Worm (Caenorhabditis elegans) whole organism, L3 larva: Measurements from ENCODE around the gene polg-1.

Experiments
- R02D3.7 ChIP-seq: fragments of 150-350 bp; optimal IDR thresholded peaks from 2 replicates; lab custom pipeline; 2014; ENCODE audit warnings: missing biosample characterization, missing genetic modification characterization
- ZK546.5 ChIP-seq: sonication (generic microtip); optimal IDR thresholded peaks from 2 replicates; lab custom pipeline; 2017; ENCODE audit warnings: missing biosample characterization, missing genetic modification characterization
- aly-2 ChIP-seq: fragments of 150-350 bp; optimal IDR thresholded peaks from 2 replicates; lab custom pipeline; 2014; ENCODE audit warnings: missing biosample characterization, missing genetic modification characterization
- ama-1 ChIP-seq: fragments of 150-350 bp; optimal IDR thresholded peaks from 2 replicates; lab custom pipeline; 2018
- ceh-16 ChIP-seq: sonication (generic microtip); optimal IDR thresholded peaks from 2 replicates; lab custom pipeline; 2017; ENCODE audit warnings: missing biosample characterization, missing genetic modification characterization
- ceh-28 ChIP-seq: fragments of 150-350 bp; optimal IDR thresholded peaks from 2 replicates; lab custom pipeline; 2014; ENCODE audit warnings: missing biosample characterization, missing genetic modification reagents, missing genetic modification characterization
- ceh-82 ChIP-seq: fragments of 150-350 bp; optimal IDR thresholded peaks from 2 replicates; lab custom pipeline; 2014; ENCODE audit warnings: missing biosample characterization, missing genetic modification characterization
- ceh-9 ChIP-seq: sonication (generic microtip); optimal IDR thresholded peaks from 2 replicates; lab custom pipeline; 2018; ENCODE audit warnings: missing biosample characterization, missing genetic modification characterization
- daf-12 ChIP-seq: fragments of 150-350 bp; optimal IDR thresholded peaks from 2 replicates; lab custom pipeline; 2014; ENCODE audit warnings: missing biosample characterization, missing genetic modification reagents, missing genetic modification characterization
- egl-27 ChIP-seq: sonication (generic microtip); optimal IDR thresholded peaks from 4 replicates; lab custom pipeline; 2017; ENCODE audit warnings: missing biosample characterization, missing genetic modification reagents, missing genetic modification characterization
- elt-1 ChIP-seq: fragments of 150-350 bp; optimal IDR thresholded peaks from 2 replicates; lab custom pipeline; 2014; ENCODE audit warnings: missing biosample characterization, missing genetic modification characterization
- elt-2 ChIP-seq: sonication (generic microtip); optimal IDR thresholded peaks from 2 replicates; lab custom pipeline; 2016; ENCODE audit warnings: missing genetic modification reagents, mild to moderate bottlenecking, missing genetic modification characterization, missing compliant biosample characterization
- elt-3 ChIP-seq, 3 experiments: fragments of 150-350 bp in 1 of 3; sonication (generic microtip) in 2 of 3; optimal IDR thresholded peaks; 2 replicates in 2 of 3; 4 replicates in 1 of 3; lab custom pipeline; 2014 to 2017; ENCODE audit warnings: missing biosample characterization in 3 of 3, missing genetic modification characterization in 3 of 3
- fkh-2 ChIP-seq: fragments of 150-350 bp; optimal IDR thresholded peaks from 2 replicates; lab custom pipeline; 2014; ENCODE audit warnings: missing biosample characterization, missing genetic modification reagents, missing genetic modification characterization
- fos-1 ChIP-seq: fragments of 150-350 bp; optimal IDR thresholded peaks from 2 replicates; lab custom pipeline; 2014; ENCODE audit warnings: missing biosample characterization, missing genetic modification characterization
- jun-1 ChIP-seq: fragments of 150-350 bp; optimal IDR thresholded peaks from 2 replicates; lab custom pipeline; 2014; ENCODE audit warnings: missing biosample characterization, missing genetic modification reagents, missing genetic modification characterization
- lsy-12 ChIP-seq: sonication (generic microtip); optimal IDR thresholded peaks from 2 replicates; lab custom pipeline; 2016; ENCODE audit warnings: mild to moderate bottlenecking, missing genetic modification characterization, missing compliant biosample characterization
- mml-1 ChIP-seq: fragments of 150-350 bp; sonication (generic microtip); optimal IDR thresholded peaks from 3 replicates; lab custom pipeline; 2014; ENCODE audit warnings: missing biosample characterization, missing genetic modification characterization
- nfya-1 ChIP-seq: sonication (generic microtip); optimal IDR thresholded peaks from 2 replicates; lab custom pipeline; 2017; ENCODE audit warnings: missing genetic modification characterization, mild to moderate bottlenecking, missing compliant biosample characterization, antibody characterized with exemption, moderate library complexity; ENCODE audit not compliant: insufficient read depth
- nhr-11 ChIP-seq: fragments of 150-350 bp; optimal IDR thresholded peaks from 2 replicates; lab custom pipeline; 2014; ENCODE audit warnings: missing biosample characterization, missing genetic modification characterization
- nhr-25 ChIP-seq: sonication (generic microtip); optimal IDR thresholded peaks from 2 replicates; lab custom pipeline; 2017; ENCODE audit warnings: missing biosample characterization, missing genetic modification characterization
- nhr-28 ChIP-seq: fragments of 150-350 bp; optimal IDR thresholded peaks from 2 replicates; lab custom pipeline; 2014; ENCODE audit warnings: missing biosample characterization, missing genetic modification characterization
- nhr-76 ChIP-seq: fragments of 150-350 bp; sonication (generic microtip); optimal IDR thresholded peaks from 5 replicates; lab custom pipeline; 2014; ENCODE audit warnings: missing biosample characterization, missing genetic modification characterization
- nhr-77 ChIP-seq: fragments of 150-350 bp; optimal IDR thresholded peaks from 2 replicates; lab custom pipeline; 2014; ENCODE audit warnings: missing biosample characterization, missing genetic modification characterization
- pha-4 ChIP-seq: fragments of 150-350 bp; optimal IDR thresholded peaks from 2 replicates; lab custom pipeline; 2014; ENCODE audit warnings: missing biosample characterization, missing genetic modification reagents, missing genetic modification characterization
- pqm-1 ChIP-seq: fragments of 150-350 bp; optimal IDR thresholded peaks from 2 replicates; lab custom pipeline; 2017; ENCODE audit warnings: missing biosample characterization, missing genetic modification characterization, inconsistent platforms
- skn-1 ChIP-seq: fragments of 150-350 bp; optimal IDR thresholded peaks from 2 replicates; lab custom pipeline; 2014; ENCODE audit warnings: missing biosample characterization, missing genetic modification characterization
- snpc-4 ChIP-seq: fragments of 150-350 bp; optimal IDR thresholded peaks from 2 replicates; lab custom pipeline; 2014; ENCODE audit warnings: missing biosample characterization, missing genetic modification characterization
- tbx-2 ChIP-seq: sonication (generic microtip); optimal IDR thresholded peaks from 2 replicates; lab custom pipeline; 2016; ENCODE audit warnings: mild to moderate bottlenecking, missing genetic modification characterization, missing compliant biosample characterization
- zag-1 ChIP-seq: fragments of 150-350 bp; optimal IDR thresholded peaks from 2 replicates; lab custom pipeline; 2014; ENCODE audit warnings: missing biosample characterization, missing genetic modification characterization
- ztf-11 ChIP-seq: fragments of 150-350 bp; optimal IDR thresholded peaks from 2 replicates; lab custom pipeline; 2014; ENCODE audit warnings: missing biosample characterization, missing genetic modification characterization
- ztf-4 ChIP-seq: fragments of 150-350 bp; optimal IDR thresholded peaks from 2 replicates; lab custom pipeline; 2014; ENCODE audit warnings: missing biosample characterization, missing genetic modification characterization

The polg-1 gene

DNA sequence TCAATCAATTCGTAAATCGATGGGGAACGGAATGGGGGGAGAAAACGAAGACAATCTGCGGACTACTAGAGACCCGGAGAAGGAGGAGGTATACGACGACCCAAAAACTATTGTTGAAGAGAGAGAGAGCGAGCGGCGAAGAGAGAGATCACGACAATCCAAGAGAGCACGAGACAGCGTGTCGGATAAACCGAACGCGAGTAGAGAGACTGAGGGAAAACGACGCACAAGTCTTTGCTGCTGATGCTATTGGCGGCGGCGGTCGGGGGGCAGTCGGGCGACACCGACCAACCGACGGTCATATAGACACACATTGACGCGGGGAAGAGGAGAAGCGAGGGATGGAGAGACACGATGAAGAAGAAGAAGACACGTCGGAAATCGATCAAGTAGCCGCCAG lies 22.8 kb upstream of the polg-1 start (continued):
- TF ChIP-seq ztf-4 = no peak
- peak; percentile 1 for TF ChIP-seq skn-1 (tag; lab: Kevin White, UChicago)

DNA sequence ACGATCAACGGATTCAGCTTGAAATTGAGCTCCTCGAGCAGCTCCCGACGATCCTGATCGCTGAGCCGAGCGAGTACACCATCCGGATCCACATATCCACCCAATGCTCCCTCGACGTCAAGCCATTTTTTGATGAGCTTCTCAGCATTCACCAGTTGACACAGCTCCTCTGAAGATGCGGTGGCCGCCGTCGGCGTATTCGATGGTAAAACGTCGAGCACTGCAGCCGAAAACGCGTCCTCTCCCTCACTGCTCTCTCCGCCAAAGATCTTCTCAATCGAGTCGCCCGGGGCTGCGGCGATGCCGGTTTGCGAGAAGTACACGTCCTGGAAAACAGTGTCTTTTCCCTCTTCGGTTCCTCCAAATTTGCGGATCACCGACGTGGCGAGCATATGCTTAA lies 14.8 kb upstream of the polg-1 start:
- TF ChIP-seq ama-1 (lab: Kevin White, UChicago) (no peak), tbx-2 (no peak), aly-2 (no peak), pha-4 (tag; lab: Kevin White, UChicago) (no peak)
- TF ChIP-seq, all 47 proteins: peak for 0

DNA sequence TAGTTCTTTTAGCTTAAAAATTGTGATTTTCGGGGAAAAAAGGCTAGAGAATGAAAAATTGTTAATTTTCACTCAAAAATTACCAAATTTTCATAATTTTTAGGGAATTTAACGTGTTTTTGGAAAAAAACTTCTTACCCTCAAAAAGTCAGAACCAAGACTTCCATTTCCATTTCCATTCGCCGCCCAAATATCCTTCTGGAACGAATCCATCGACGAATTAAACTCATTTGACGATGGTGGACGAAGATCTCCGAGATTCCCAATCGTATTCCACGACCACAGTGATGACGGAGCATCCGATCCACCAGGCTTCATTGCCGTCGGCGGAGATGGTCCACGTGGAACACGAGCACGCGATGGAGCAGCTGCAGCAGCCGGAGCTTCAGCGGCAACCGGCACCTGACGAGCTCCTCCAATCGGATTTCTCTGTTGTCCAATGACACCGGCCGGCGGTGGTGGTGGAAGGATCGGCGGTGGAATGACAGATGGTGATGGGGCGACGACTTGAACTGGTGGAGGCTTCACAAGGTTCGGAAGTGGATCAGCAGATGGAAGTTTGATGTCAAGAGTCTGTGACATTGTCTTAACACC lies 12.0 kb upstream of the polg-1 start:
- no peak for TF ChIP-seq fkh-2 (tag; lab: Kevin White, UChicago)
- TF ChIP-seq snpc-4 = no peak
- TF ChIP-seq elt-3 (tag; optimal IDR thresholded peaks at IDR 0.05; lab: Kevin White, UChicago) = no peak
- no peak for TF ChIP-seq zag-1 (tag; lab: Kevin White, UChicago)
- TF ChIP-seq nhr-11 (tag; lab: Kevin White, UChicago) = no peak
- no peak for TF ChIP-seq ceh-9 (tag; lab: Kevin White, UChicago)
- no peak for TF ChIP-seq nfya-1
- no peak for TF ChIP-seq nhr-28
- TF ChIP-seq ztf-4 = no peak
- TF ChIP-seq ceh-82 (tag; lab: Kevin White, UChicago) = no peak
- TF ChIP-seq mml-1 (tag; lab: Kevin White, UChicago) = no peak
- no peak for TF ChIP-seq nhr-25 (tag; lab: Kevin White, UChicago)
- no peak for TF ChIP-seq lsy-12
- TF ChIP-seq tbx-2 = no peak
- no peak for TF ChIP-seq nhr-76 (tag; lab: Kevin White, UChicago)
- no peak for TF ChIP-seq fos-1 (tag; lab: Kevin White, UChicago)
- TF ChIP-seq jun-1 = no peak
- no peak for TF ChIP-seq nhr-77 (tag; lab: Kevin White, UChicago)

DNA sequence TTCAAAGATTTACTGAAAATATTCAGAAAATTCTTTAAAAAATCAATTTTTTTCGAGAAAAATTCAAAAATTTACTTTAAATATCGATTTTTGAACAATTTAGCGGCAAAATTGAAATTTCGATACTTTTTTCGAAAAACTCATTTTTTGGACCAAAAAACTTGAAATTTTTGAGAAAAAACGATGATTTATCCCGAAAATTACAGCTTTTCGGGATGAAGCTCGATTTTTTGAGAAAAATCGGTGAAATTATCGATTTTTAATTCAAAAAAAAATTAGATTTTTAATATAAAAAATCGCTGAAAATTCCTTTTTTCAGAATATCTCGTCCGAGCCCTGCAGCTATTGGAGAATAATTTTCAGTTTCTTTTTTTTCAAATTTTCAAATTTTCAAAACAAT lies 9.0 kb upstream of the polg-1 start:
- TF ChIP-seq ztf-4 (no peak), ceh-28 (tag; lab: Kevin White, UChicago) (peak; percentile 21)
- TF ChIP-seq, all 47 proteins: peak for 1

DNA sequence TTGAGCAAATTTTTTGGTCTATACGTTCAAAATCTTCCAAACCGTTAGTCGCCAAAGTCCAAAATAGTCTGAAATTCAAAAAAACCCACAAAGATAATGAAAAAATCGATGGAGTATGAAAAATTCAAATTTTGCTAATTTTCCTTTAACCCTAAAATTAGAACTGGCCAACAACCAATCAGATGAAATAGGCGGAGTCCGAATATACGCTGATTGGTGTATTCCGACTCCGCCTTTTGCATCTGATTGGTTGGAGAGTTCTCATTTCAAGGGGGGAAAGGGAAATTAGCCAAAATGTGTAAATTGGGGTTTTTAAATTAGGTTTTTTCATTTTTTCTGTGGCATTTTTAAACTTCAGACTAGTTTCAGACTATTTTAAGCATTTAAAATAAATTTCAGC lies 4.9 kb upstream of the polg-1 start:
- no peak for TF ChIP-seq skn-1 (tag; lab: Kevin White, UChicago)
- TF ChIP-seq daf-12 = no peak
- no peak for TF ChIP-seq tbx-2
- no peak for TF ChIP-seq R02D3.7 (tag; lab: Kevin White, UChicago)
- peak; percentile 91 for TF ChIP-seq nfya-1
- no peak for TF ChIP-seq egl-27
- no peak for TF ChIP-seq elt-2 (tag; lab: Kevin White, UChicago)
- TF ChIP-seq, all 47 proteins: peak for 1

DNA sequence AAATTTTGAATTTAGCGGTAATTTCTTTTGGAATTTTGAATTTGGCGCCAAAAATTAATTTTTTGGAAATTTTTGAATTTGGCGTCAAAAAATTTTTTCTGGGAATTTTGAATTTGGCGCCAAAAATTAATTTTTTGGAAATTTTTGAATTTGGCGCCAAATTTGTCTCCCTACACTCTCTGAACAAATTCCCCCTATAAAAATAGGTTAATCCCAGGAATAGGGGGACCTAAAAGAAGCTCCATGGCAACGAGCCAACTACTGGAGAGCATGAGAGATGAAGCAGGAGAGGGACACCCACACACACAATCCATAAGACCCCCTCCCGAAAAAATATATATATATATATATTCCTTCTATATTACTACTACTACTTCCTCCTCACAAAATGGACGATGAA lies 3.2 kb upstream of the polg-1 start, which contains the start of gene aqp-12:
Gene aqp-12 (plus strand): TSS at position 301 of the 400 bp plus-strand sequence.
- TF ChIP-seq nhr-25 (tag; lab: Kevin White, UChicago) (no peak), pqm-1 (no peak), R02D3.7 (tag; lab: Kevin White, UChicago) (no peak), ZK546.5 (no peak)

DNA sequence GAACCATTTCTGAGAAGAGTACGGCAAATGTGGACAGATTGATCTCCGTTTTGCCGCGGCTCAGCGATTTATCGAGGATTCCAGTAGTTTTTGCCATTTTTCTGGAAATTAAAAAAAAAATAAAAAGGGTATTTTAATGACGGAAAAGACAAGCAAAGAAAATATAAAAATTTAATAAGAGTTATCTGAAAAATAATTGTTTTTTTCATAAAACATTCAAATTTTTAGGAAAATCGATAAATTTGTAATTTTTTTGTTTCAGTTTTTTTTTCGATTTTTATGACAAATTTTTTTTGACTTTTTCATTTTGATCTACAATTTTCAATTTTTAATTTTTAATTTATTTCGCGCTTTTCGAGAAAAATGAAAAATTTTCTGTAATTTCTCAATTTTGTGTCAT lies 2.5 kb upstream of the polg-1 start, which contains the start of gene trpp-5:
Gene trpp-5 (minus strand): TSS at position 101 of the 400 bp plus-strand sequence.
- TF ChIP-seq mml-1 (tag; lab: Kevin White, UChicago) (no peak), nhr-11 (tag; lab: Kevin White, UChicago) (no peak), ztf-11 (no peak), elt-1 (no peak), ceh-9 (tag; lab: Kevin White, UChicago) (no peak), ZK546.5 (no peak), nhr-25 (tag; lab: Kevin White, UChicago) (no peak), ceh-28 (tag; lab: Kevin White, UChicago) (no peak), R02D3.7 (tag; lab: Kevin White, UChicago) (no peak), nfya-1 (no peak), pha-4 (tag; lab: Kevin White, UChicago) (no peak), ama-1 (lab: Kevin White, UChicago) (no peak), zag-1 (tag; lab: Kevin White, UChicago) (no peak), ceh-16 (tag; lab: Kevin White, UChicago) (no peak), nhr-76 (tag; lab: Kevin White, UChicago) (no peak)
